Fruit fly (Drosophila melanogaster): ENCODE data around the gene CG14223.

The CG14223 gene

dm6 chrX:19666991-19667409, 3.2 kb upstream of the CG14223 start, which contains the start of gene Zw (continued):
- TF ChIP-seq Asciz (GFP tag; optimal IDR thresholded peaks at IDR 0.05) (no peak), trem (tag; optimal IDR thresholded peaks at IDR 0.05) (peak; percentile 20), Deaf1 (tag; optimal IDR thresholded peaks at IDR 0.05) (peak; percentile 65), CG6654 (GFP tag; optimal IDR thresholded peaks at IDR 0.05) (no peak), az2 (GFP tag; optimal IDR thresholded peaks at IDR 0.05) (peak; percentile 45), CG4360 (GFP tag; IDR thresholded peaks at IDR 0.05) (peak; percentile 80), MTF-1 (GFP tag; optimal IDR thresholded peaks at IDR 0.05; ENCODE audit: borderline replicate concordance) (no peak), Atf6 (GFP tag; IDR thresholded peaks at IDR 0.05) (no peak), ems (GFP tag; optimal IDR thresholded peaks at IDR 0.05) (no peak), CG4854 (GFP tag; optimal IDR thresholded peaks at IDR 0.05) (no peak), Hand (GFP tag; optimal IDR thresholded peaks at IDR 0.05) (no peak), unpg (GFP tag; optimal IDR thresholded peaks at IDR 0.05) (peak; percentile 29), CG6765 (GFP tag; optimal IDR thresholded peaks at IDR 0.05) (no peak), CG18619 (GFP tag; optimal IDR thresholded peaks at IDR 0.05) (peak; percentile 16), bsh (GFP tag; optimal IDR thresholded peaks at IDR 0.05) (peak in 1 of 2 experiments; percentile 34), lilli (GFP tag; optimal IDR thresholded peaks at IDR 0.05) (peak; percentile 63), tin (GFP tag; optimal IDR thresholded peaks at IDR 0.05) (peak; percentile 56), CG4404 (GFP tag; IDR thresholded peaks at IDR 0.05) (peak; percentile 50), CG4617 (GFP tag; optimal IDR thresholded peaks at IDR 0.05; ENCODE audit: borderline replicate concordance) (no peak), Dip3 (GFP tag; optimal IDR thresholded peaks at IDR 0.05) (peak; percentile 56), CG17361 (GFP tag; IDR thresholded peaks at IDR 0.05) (peak; percentile 53; the same call in 2 of the 3 replicates), CG1647 (GFP tag; optimal IDR thresholded peaks at IDR 0.05) (peak; percentile 11), hb (GFP tag; IDR thresholded peaks at IDR 0.05; ENCODE audit: partially characterized antibody) (no peak), chinmo (GFP tag; IDR thresholded peaks at IDR 0.05; ENCODE audit: partially characterized antibody) (peak; percentile 95), cad (GFP tag; optimal IDR thresholded peaks at IDR 0.05) (no peak), CG4820 (GFP tag; optimal IDR thresholded peaks at IDR 0.05) (peak; percentile 31), CG2678 (tag; optimal IDR thresholded peaks at IDR 0.05) (peak; percentile 57), CG8281 (tag; optimal IDR thresholded peaks at IDR 0.05) (no peak), Six4 (GFP tag; optimal IDR thresholded peaks at IDR 0.05) (no peak), CG15479 (GFP tag; optimal IDR thresholded peaks at IDR 0.05) (no peak), CG12744 (GFP tag; optimal IDR thresholded peaks at IDR 0.05) (peak; percentile 36), dan (GFP tag; IDR thresholded peaks at IDR 0.05) (0 out of 2 replicates have a peak, but pooled peaks have one; percentile 8), CG17612 (GFP tag; IDR thresholded peaks at IDR 0.05) (no peak), sens-2 (GFP tag; IDR thresholded peaks at IDR 0.05) (no peak), Ada2b (GFP tag; IDR thresholded peaks at IDR 0.05) (peak; percentile 48; the same call in 1 of the 2 replicates), trh (GFP tag; optimal IDR thresholded peaks at IDR 0.05) (no peak), CG31388 (GFP tag; optimal IDR thresholded peaks at IDR 0.05) (no peak), Elba2 (GFP tag; optimal IDR thresholded peaks at IDR 0.05) (no peak), prd (optimal IDR thresholded peaks at IDR 0.05) (no peak), prd (GFP tag; IDR thresholded peaks at IDR 0.05) (peak; percentile 82), Dbx (GFP tag; IDR thresholded peaks at IDR 0.05) (peak; percentile 58; the same call in 2 of the 3 replicates), CG15269 (tag; optimal IDR thresholded peaks at IDR 0.05) (peak; percentile 52), h (optimal IDR thresholded peaks at IDR 0.05) (no peak), Xbp1 (GFP tag; optimal IDR thresholded peaks at IDR 0.05) (peak; percentile 45), Mes4 (GFP tag; optimal IDR thresholded peaks at IDR 0.05) (peak; percentile 19), MBD-R2 (GFP tag; IDR thresholded peaks at IDR 0.05) (peak; percentile 38; the same call in 1 of the 2 replicates), ERR (GFP tag; optimal IDR thresholded peaks at IDR 0.05) (no peak), CG7987 (GFP tag; optimal IDR thresholded peaks at IDR 0.05) (no peak), CG6791 (GFP tag; IDR thresholded peaks at IDR 0.05; ENCODE audit: partially characterized antibody) (0 out of 3 replicates have a peak, but pooled peaks have one; percentile 22), Sox100B (GFP tag; optimal IDR thresholded peaks at IDR 0.05) (no peak), p53 (GFP tag; optimal IDR thresholded peaks at IDR 0.05) (no peak)

Data from whole organism, embryonic.